Fruit fly (Drosophila melanogaster) whole organism, embryonic: ENCODE data around the gene Ist1.

Experiments
- Antp ChIP-seq: fragments of 200-800 bp; sonication (Bioruptor generic); optimal IDR thresholded peaks from 3 replicates; lab custom pipeline; 2016; ENCODE audit warnings: missing biosample characterization, missing genetic modification characterization
- Atf6 ChIP-seq: fragments of 200-800 bp; sonication (Bioruptor generic); IDR thresholded peaks from 2 replicates; pipeline ENCODE4 v1.3.6; 2022; ENCODE audit warnings: missing biosample characterization, missing genetic modification characterization
- B-H2 ChIP-seq: fragments of 200-800 bp; sonication (Bioruptor generic); optimal IDR thresholded peaks from 2 replicates; lab custom pipeline; 2018; ENCODE audit warnings: missing biosample characterization, mild to moderate bottlenecking, missing genetic modification characterization
- Bteb2 ChIP-seq: fragments of 200-800 bp; sonication (Bioruptor generic); optimal IDR thresholded peaks from 2 replicates; lab custom pipeline; 2016; ENCODE audit warnings: missing biosample characterization, missing genetic modification characterization
- CG10209 ChIP-seq: fragments of 200-800 bp; sonication (Bioruptor generic); optimal IDR thresholded peaks from 3 replicates; lab custom pipeline; 2017; ENCODE audit warnings: missing biosample characterization, mild to moderate bottlenecking, missing genetic modification characterization, missing genetic modification reagents
- CG10431 ChIP-seq: fragments of 200-800 bp; sonication (Bioruptor generic); optimal IDR thresholded peaks from 3 replicates; lab custom pipeline; 2018; ENCODE audit warnings: missing biosample characterization, mild to moderate bottlenecking, missing genetic modification characterization
- CG10654 ChIP-seq: fragments of 200-800 bp; sonication (Bioruptor generic); optimal IDR thresholded peaks from 2 replicates; lab custom pipeline; 2016; ENCODE audit warnings: missing biosample characterization, missing genetic modification characterization
- CG12236 ChIP-seq: fragments of 200-800 bp; sonication (Bioruptor generic); optimal IDR thresholded peaks from 2 replicates; lab custom pipeline; 2016; ENCODE audit warnings: missing biosample characterization, missing genetic modification characterization
- CG12299 ChIP-seq: fragments of 200-800 bp; sonication (Bioruptor generic); optimal IDR thresholded peaks from 2 replicates; lab custom pipeline; 2018; ENCODE audit warnings: missing biosample characterization, mild to moderate bottlenecking, missing genetic modification characterization
- CG12659 ChIP-seq: fragments of 200-800 bp; sonication (Bioruptor generic); optimal IDR thresholded peaks from 3 replicates; lab custom pipeline; 2017; ENCODE audit warnings: mild to moderate bottlenecking, missing biosample characterization, missing genetic modification reagents, missing genetic modification characterization
- CG14965 ChIP-seq: fragments of 200-800 bp; sonication (Bioruptor generic); optimal IDR thresholded peaks from 2 replicates; lab custom pipeline; 2016; ENCODE audit warnings: missing biosample characterization, missing genetic modification characterization, borderline replicate concordance
- CG1603 ChIP-seq: fragments of 200-800 bp; sonication (Bioruptor generic); optimal IDR thresholded peaks from 2 replicates; lab custom pipeline; 2019; ENCODE audit warnings: missing biosample characterization, mild to moderate bottlenecking, missing genetic modification characterization, moderate library complexity
- CG16779 ChIP-seq: fragments of 200-800 bp; sonication (Bioruptor generic); IDR thresholded peaks from 2 replicates; pipeline ENCODE4 v1.3.6; 2022; ENCODE audit warnings: missing biosample characterization, missing genetic modification characterization
- CG18476 ChIP-seq: fragments of 200-800 bp; sonication (Bioruptor generic); optimal IDR thresholded peaks from 2 replicates; lab custom pipeline; 2016; ENCODE audit warnings: missing biosample characterization, mild to moderate bottlenecking, missing genetic modification characterization
- CG2889 ChIP-seq: fragments of 200-800 bp; sonication (Bioruptor generic); IDR thresholded peaks from 3 replicates; pipeline ENCODE4 v1.3.6; 2022; ENCODE audit warnings: missing biosample characterization, missing genetic modification characterization
- CG4282 ChIP-seq: fragments of 200-800 bp; sonication (Bioruptor generic); optimal IDR thresholded peaks from 2 replicates; lab custom pipeline; 2016; ENCODE audit warnings: missing biosample characterization, missing genetic modification characterization
- CG4360 ChIP-seq: fragments of 200-800 bp; sonication (Bioruptor generic); IDR thresholded peaks from 2 replicates; pipeline ENCODE4 v1.3.6; 2022; ENCODE audit warnings: missing biosample characterization, missing genetic modification characterization
- CG4404 ChIP-seq: fragments of 200-800 bp; sonication (Bioruptor generic); IDR thresholded peaks from 2 replicates; pipeline ENCODE4 v1.3.6; 2022; ENCODE audit warnings: missing biosample characterization, missing genetic modification characterization
- CG4707 ChIP-seq: fragments of 200-800 bp; sonication (Bioruptor generic); optimal IDR thresholded peaks from 2 replicates; lab custom pipeline; 2018; ENCODE audit warnings: missing biosample characterization, mild to moderate bottlenecking, missing genetic modification characterization, moderate library complexity
- CG5953 ChIP-seq: fragments of 200-800 bp; sonication (Bioruptor generic); IDR thresholded peaks from 2 replicates; pipeline ENCODE4 v1.3.6; 2022; ENCODE audit warnings: missing biosample characterization, missing genetic modification characterization
- CG6683 ChIP-seq: fragments of 200-800 bp; sonication (Bioruptor generic); optimal IDR thresholded peaks from 2 replicates; lab custom pipeline; 2017; ENCODE audit warnings: missing biosample characterization, mild to moderate bottlenecking, missing genetic modification characterization, missing genetic modification reagents
- CG8089 ChIP-seq: fragments of 200-800 bp; sonication (Bioruptor generic); optimal IDR thresholded peaks from 3 replicates; lab custom pipeline; 2016; ENCODE audit warnings: missing biosample characterization, missing genetic modification characterization
- Dbx ChIP-seq: fragments of 200-800 bp; sonication (Bioruptor generic); IDR thresholded peaks from 3 replicates; pipeline ENCODE4 v1.3.6; 2022; ENCODE audit warnings: missing biosample characterization, missing genetic modification characterization
- Dek ChIP-seq: fragments of 200-800 bp; sonication (Bioruptor generic); optimal IDR thresholded peaks from 3 replicates; lab custom pipeline; 2019; ENCODE audit warnings: missing biosample characterization, mild to moderate bottlenecking, missing genetic modification characterization, moderate library complexity
- Dip2 ChIP-seq: fragments of 200-800 bp; sonication (Bioruptor generic); IDR thresholded peaks from 2 replicates; pipeline ENCODE4 v1.3.6; 2022; ENCODE audit warnings: missing biosample characterization, missing genetic modification characterization
- Ets97D ChIP-seq: fragments of 200-800 bp; sonication (Bioruptor generic); optimal IDR thresholded peaks from 3 replicates; lab custom pipeline; 2016; ENCODE audit warnings: missing biosample characterization, missing genetic modification characterization
- Hsf ChIP-seq: fragments of 200-800 bp; sonication (Bioruptor generic); optimal IDR thresholded peaks from 3 replicates; lab custom pipeline; 2016; ENCODE audit warnings: missing biosample characterization, missing genetic modification characterization
- MTF-1 ChIP-seq: fragments of 200-800 bp; sonication (Bioruptor generic); optimal IDR thresholded peaks from 2 replicates; lab custom pipeline; 2018; ENCODE audit warnings: missing biosample characterization, mild to moderate bottlenecking, missing genetic modification characterization, borderline replicate concordance
- NC2α ChIP-seq: fragments of 200-800 bp; sonication (Bioruptor generic); optimal IDR thresholded peaks from 2 replicates; lab custom pipeline; 2016; ENCODE audit warnings: missing biosample characterization, missing genetic modification characterization
- NC2β ChIP-seq: fragments of 200-800 bp; sonication (Bioruptor generic); optimal IDR thresholded peaks from 2 replicates; lab custom pipeline; 2016; ENCODE audit warnings: missing biosample characterization, missing genetic modification characterization
- Nf-YB ChIP-seq: fragments of 200-800 bp; sonication (Bioruptor generic); optimal IDR thresholded peaks from 3 replicates; lab custom pipeline; 2019; ENCODE audit warnings: missing biosample characterization, mild to moderate bottlenecking, missing genetic modification characterization, moderate library complexity
- Sox100B ChIP-seq: fragments of 200-800 bp; sonication (Bioruptor generic); optimal IDR thresholded peaks from 3 replicates; lab custom pipeline; 2018; ENCODE audit warnings: missing biosample characterization, mild to moderate bottlenecking, missing genetic modification characterization
- Sry-δ ChIP-seq: fragments of 200-800 bp; sonication (Bioruptor generic); optimal IDR thresholded peaks from 2 replicates; lab custom pipeline; 2016; ENCODE audit warnings: missing biosample characterization, missing genetic modification characterization
- bbx ChIP-seq: fragments of 200-800 bp; sonication (Bioruptor generic); IDR thresholded peaks from 2 replicates; pipeline ENCODE4 v1.3.6; 2022; ENCODE audit warnings: missing biosample characterization, missing genetic modification characterization; ENCODE audit not compliant: partially characterized antibody
- bowl ChIP-seq: fragments of 200-800 bp; sonication (Bioruptor generic); IDR thresholded peaks from 2 replicates; pipeline ENCODE4 v1.3.6; 2022; ENCODE audit warnings: missing biosample characterization, missing genetic modification characterization
- dysf ChIP-seq: fragments of 200-800 bp; sonication (Bioruptor generic); IDR thresholded peaks from 3 replicates; pipeline ENCODE4 v1.3.6; 2022; ENCODE audit warnings: missing biosample characterization, missing genetic modification characterization
- ems ChIP-seq: fragments of 200-800 bp; sonication (Bioruptor generic); optimal IDR thresholded peaks from 3 replicates; lab custom pipeline; 2016; ENCODE audit warnings: missing biosample characterization, missing genetic modification characterization
- fd3F ChIP-seq: fragments of 200-800 bp; sonication (Bioruptor generic); optimal IDR thresholded peaks from 2 replicates; lab custom pipeline; 2018; ENCODE audit warnings: missing biosample characterization, mild to moderate bottlenecking, missing genetic modification characterization, moderate library complexity
- lola ChIP-seq, 3 experiments: fragments of >200 bp in 2 of 3; fragments of 200-800 bp in 1 of 3; sonication (Bioruptor generic) in 1 of 3; optimal IDR thresholded peaks; 2 replicates each; lab custom pipeline; 2017 to 2019; ENCODE audit warnings: missing biosample characterization in 3 of 3, missing genetic modification characterization in 3 of 3, mild to moderate bottlenecking in 1 of 3, moderate library complexity in 1 of 3
- lov ChIP-seq, 2 experiments: fragments of 200-800 bp in 1 of 2; fragments of >200 bp in 1 of 2; sonication (Bioruptor generic) in 1 of 2; IDR thresholded peaks in 1 of 2; optimal IDR thresholded peaks in 1 of 2; 2 replicates in 1 of 2; 3 replicates in 1 of 2; pipeline versions ENCODE4 v1.3.6 to Lab custom; 2017 to 2022; ENCODE audit warnings: missing biosample characterization in 1 of 2, missing genetic modification characterization in 1 of 2
- luna ChIP-seq: fragments of 200-800 bp; sonication (Bioruptor generic); optimal IDR thresholded peaks from 2 replicates; lab custom pipeline; 2016; ENCODE audit warnings: missing biosample characterization, missing genetic modification characterization
- nau ChIP-seq: fragments of 200-800 bp; sonication (Bioruptor generic); optimal IDR thresholded peaks from 3 replicates; lab custom pipeline; 2017; ENCODE audit warnings: missing biosample characterization, mild to moderate bottlenecking, missing genetic modification characterization, missing genetic modification reagents
- onecut ChIP-seq: fragments of 200-800 bp; sonication (Bioruptor generic); IDR thresholded peaks from 2 replicates; pipeline ENCODE4 v1.3.6; 2022; ENCODE audit warnings: missing biosample characterization, missing genetic modification characterization
- row ChIP-seq: fragments of 200-800 bp; sonication (Bioruptor generic); IDR thresholded peaks from 3 replicates; pipeline ENCODE4 v1.3.6; 2022; ENCODE audit warnings: missing biosample characterization, missing genetic modification characterization
- sug ChIP-seq: fragments of 200-800 bp; optimal IDR thresholded peaks from 2 replicates; lab custom pipeline; 2019; ENCODE audit warnings: missing biosample characterization, mild to moderate bottlenecking, missing genetic modification characterization, moderate library complexity
- tap ChIP-seq: fragments of 200-800 bp; optimal IDR thresholded peaks from 3 replicates; lab custom pipeline; 2019; ENCODE audit warnings: missing biosample characterization, mild to moderate bottlenecking, missing genetic modification characterization, moderate library complexity
- trh ChIP-seq: fragments of 200-800 bp; sonication (Bioruptor generic); optimal IDR thresholded peaks from 2 replicates; lab custom pipeline; 2016; ENCODE audit warnings: missing biosample characterization, missing genetic modification characterization
- tx ChIP-seq: fragments of 200-800 bp; sonication (Bioruptor generic); optimal IDR thresholded peaks from 2 replicates; lab custom pipeline; 2016; ENCODE audit warnings: missing biosample characterization, missing genetic modification characterization
- vvl ChIP-seq: fragments of 200-800 bp; sonication (Bioruptor generic); IDR thresholded peaks from 2 replicates; pipeline ENCODE4 v1.3.6; 2022; ENCODE audit warnings: missing biosample characterization, missing genetic modification characterization
- z ChIP-seq: fragments of 200-800 bp; sonication (Bioruptor generic); IDR thresholded peaks from 3 replicates; pipeline ENCODE4 v1.3.6; 2022; ENCODE audit warnings: missing biosample characterization, missing genetic modification characterization

Gene Ist1

dm6 chr3L:6747127-6747526 lies 9.2 kb downstream of the Ist1 start (continued):
- TF ChIP-seq tx (GFP tag; lab: Kevin White, UChicago) = peak; percentile 8
- peak; percentile 49 for TF ChIP-seq Antp (GFP tag; lab: Kevin White, UChicago)
- no peak for TF ChIP-seq z (GFP tag; lab: Robert Waterston, UW)
- peak; percentile 94 for TF ChIP-seq vvl (GFP tag; lab: Robert Waterston, UW)
- TF ChIP-seq CG2889 = 0 out of 3 replicates have a peak, but pooled peaks have one; percentile 22
- TF ChIP-seq onecut (GFP tag; lab: Robert Waterston, UW) = peak; percentile 46
- no peak for TF ChIP-seq Dip2 (GFP tag; lab: Robert Waterston, UW)
- no peak for TF ChIP-seq CG6683
- TF ChIP-seq lov (optimal IDR thresholded peaks at IDR 0.05; lab: Kevin White, UChicago) = no peak
- 0 out of 3 replicates have a peak, but pooled peaks have one; percentile 58 for TF ChIP-seq lov (GFP tag; IDR thresholded peaks at IDR 0.05; lab: Robert Waterston, UW)
- TF ChIP-seq Nf-YB (GFP tag; lab: Kevin White, UChicago) = peak; percentile 49
- no peak for TF ChIP-seq CG8089 (GFP tag; lab: Kevin White, UChicago)
- TF ChIP-seq CG4360 = peak; percentile 46
- peak; percentile 91 for TF ChIP-seq row
- peak; percentile 62 for TF ChIP-seq Sry-δ
- TF ChIP-seq sug (tag; lab: Kevin White, UChicago) = peak; percentile 50
- no peak for TF ChIP-seq Dek (tag; lab: Kevin White, UChicago)
- TF ChIP-seq luna (GFP tag; lab: Kevin White, UChicago) = no peak
- peak; percentile 16 for TF ChIP-seq fd3F (GFP tag; lab: Kevin White, UChicago)
- TF ChIP-seq Ets97D = peak; percentile 59
- TF ChIP-seq Atf6 (GFP tag; lab: Robert Waterston, UW) = peak; percentile 21; the same call in 1 of the 2 replicates
- TF ChIP-seq B-H2 (GFP tag; lab: Kevin White, UChicago) = peak; percentile 67
- 0 out of 2 replicates have a peak, but pooled peaks have one; percentile 4 for TF ChIP-seq CG16779 (GFP tag; lab: Robert Waterston, UW)
- peak; percentile 55 for TF ChIP-seq Hsf (GFP tag; lab: Kevin White, UChicago)
- TF ChIP-seq CG1603 = peak; percentile 68
- TF ChIP-seq CG14965 = no peak
- TF ChIP-seq CG4707 (GFP tag; lab: Kevin White, UChicago) = no peak
- peak; percentile 14 for TF ChIP-seq CG10654 (GFP tag; lab: Kevin White, UChicago)
- TF ChIP-seq CG4282 (GFP tag; lab: Kevin White, UChicago) = peak; percentile 45
- peak; percentile 39 for TF ChIP-seq NC2α (GFP tag; lab: Kevin White, UChicago)
- TF ChIP-seq CG12299 (tag; lab: Kevin White, UChicago) = no peak
- no peak for TF ChIP-seq CG12236 (GFP tag; lab: Kevin White, UChicago)
- peak; percentile 100 for TF ChIP-seq CG10431 (GFP tag; lab: Kevin White, UChicago)
- TF ChIP-seq trh (GFP tag; lab: Kevin White, UChicago) = no peak
- no peak for TF ChIP-seq nau
- TF ChIP-seq Bteb2 (GFP tag; lab: Kevin White, UChicago) = peak; percentile 28
- peak; percentile 48 for TF ChIP-seq NC2β (GFP tag; lab: Kevin White, UChicago)
- peak; percentile 71 for TF ChIP-seq bbx (GFP tag; lab: Robert Waterston, UW)
- peak; percentile 27 for TF ChIP-seq ems (GFP tag; lab: Kevin White, UChicago)
- TF ChIP-seq bowl (GFP tag; lab: Robert Waterston, UW) = peak; percentile 62; the same call in 1 of the 2 replicates
- TF ChIP-seq MTF-1 = no peak
- TF ChIP-seq lola (GFP tag; optimal IDR thresholded peaks at IDR 0.05; lab: Kevin White, UChicago) = peak in 1 of 3 experiments; percentile 23
- TF ChIP-seq Dbx (GFP tag; lab: Robert Waterston, UW) = peak; percentile 72
- TF ChIP-seq CG4404 (GFP tag; lab: Robert Waterston, UW) = 0 out of 2 replicates have a peak, but pooled peaks have one; percentile 22
- TF ChIP-seq CG10209 = peak; percentile 47
- peak; percentile 3 for TF ChIP-seq Sox100B
- TF ChIP-seq tap (tag; lab: Kevin White, UChicago) = no peak
- peak; percentile 40; the same call in 1 of the 2 replicates for TF ChIP-seq CG5953 (GFP tag; lab: Robert Waterston, UW)
- TF ChIP-seq dysf (GFP tag; lab: Robert Waterston, UW) = peak; percentile 58
- TF ChIP-seq CG18476 (GFP tag; lab: Kevin White, UChicago) = no peak
- TF ChIP-seq CG12659 (GFP tag; lab: Kevin White, UChicago) = peak; percentile 84
